Fruit fly (Drosophila melanogaster): ENCODE results near the gene slp2.

The slp2 gene

DNA sequence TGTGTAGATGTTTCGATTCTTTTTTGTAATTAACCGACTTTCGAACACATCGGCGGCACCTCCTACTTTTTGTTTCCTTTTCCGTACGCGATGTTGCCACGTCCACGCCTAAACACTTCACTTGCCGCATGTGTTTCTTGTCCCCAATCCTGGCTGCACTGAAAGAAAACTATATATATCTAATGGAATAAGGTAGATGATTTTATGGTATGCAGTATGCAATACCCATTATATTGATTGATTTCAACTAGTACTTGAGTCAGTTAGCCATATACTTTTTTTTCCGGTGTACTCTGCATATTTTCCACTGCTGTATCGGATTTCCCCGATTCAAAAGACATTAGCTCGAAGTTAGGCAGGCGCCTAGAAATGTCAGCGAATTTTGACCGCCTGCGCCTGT lies 17.7 kb upstream of the slp2 start (continued):
- TF ChIP-seq shn (GFP tag; optimal IDR thresholded peaks at IDR 0.05) (no peak), Optix (GFP tag; IDR thresholded peaks at IDR 0.05) (no peak), CG10366 (GFP tag; IDR thresholded peaks at IDR 0.05) (no peak), CG11398 (GFP tag; optimal IDR thresholded peaks at IDR 0.05) (no peak), Trl (optimal IDR thresholded peaks at IDR 0.05) (no peak), Trl (GFP tag; optimal IDR thresholded peaks at IDR 0.05) (no peak), CG9215 (GFP tag; IDR thresholded peaks at IDR 0.05) (no peak), h (optimal IDR thresholded peaks at IDR 0.05) (no peak), CG9817 (tag; optimal IDR thresholded peaks at IDR 0.05) (no peak), cg (GFP tag; optimal IDR thresholded peaks at IDR 0.05) (peak; percentile 4), CkIIα-i1 (GFP tag; IDR thresholded peaks at IDR 0.05) (no peak), PHDP (tag; optimal IDR thresholded peaks at IDR 0.05) (no peak), E2f2 (GFP tag; IDR thresholded peaks at IDR 0.05) (no peak), ranshi (GFP tag; IDR thresholded peaks at IDR 0.05) (no peak; the same call in 1 of the 2 replicates), lilli (GFP tag; optimal IDR thresholded peaks at IDR 0.05) (peak; percentile 12), pfk (GFP tag; optimal IDR thresholded peaks at IDR 0.05) (no peak), az2 (GFP tag; optimal IDR thresholded peaks at IDR 0.05) (peak; percentile 17), CG1024 (GFP tag; IDR thresholded peaks at IDR 0.05) (no peak), Elba2 (GFP tag; optimal IDR thresholded peaks at IDR 0.05) (no peak), Rx (GFP tag; IDR thresholded peaks at IDR 0.05) (no peak), scrt (GFP tag; optimal IDR thresholded peaks at IDR 0.05) (no peak), CG12659 (GFP tag; optimal IDR thresholded peaks at IDR 0.05) (no peak), z (GFP tag; IDR thresholded peaks at IDR 0.05) (no peak), br (optimal IDR thresholded peaks at IDR 0.05) (no peak), CG9727 (GFP tag; optimal IDR thresholded peaks at IDR 0.05) (peak; percentile 72), gt (GFP tag; IDR thresholded peaks at IDR 0.05) (no peak), gcm (GFP tag; optimal IDR thresholded peaks at IDR 0.05) (no peak), grau (tag; optimal IDR thresholded peaks at IDR 0.05) (peak; percentile 13), Med (GFP tag) (no peak), wdn (GFP tag; IDR thresholded peaks at IDR 0.05) (no peak), Awh (GFP tag; IDR thresholded peaks at IDR 0.05) (no peak), CG34422 (GFP tag; IDR thresholded peaks at IDR 0.05) (no peak), gce (GFP tag; IDR thresholded peaks at IDR 0.05) (no peak), Ada2b (GFP tag; IDR thresholded peaks at IDR 0.05) (no peak), Camta (GFP tag; optimal IDR thresholded peaks at IDR 0.05) (peak; percentile 3), row (GFP tag; IDR thresholded peaks at IDR 0.05) (peak; percentile 49; the same call in 2 of the 3 replicates), Asciz (GFP tag; optimal IDR thresholded peaks at IDR 0.05) (no peak), Lhr (GFP tag; optimal IDR thresholded peaks at IDR 0.05) (no peak), HmgZ (tag; optimal IDR thresholded peaks at IDR 0.05) (no peak), CG14050 (GFP tag; IDR thresholded peaks at IDR 0.05) (no peak), cas (GFP tag; IDR thresholded peaks at IDR 0.05) (no peak), CG7372 (GFP tag; IDR thresholded peaks at IDR 0.05) (no peak), sd (tag; optimal IDR thresholded peaks at IDR 0.05) (no peak), CG17328 (GFP tag; IDR thresholded peaks at IDR 0.05) (peak; percentile 48; the same call in 1 of the 2 replicates), CG11560 (tag; IDR thresholded peaks at IDR 0.05) (no peak), sisA (GFP tag; IDR thresholded peaks at IDR 0.05) (no peak), dysf (GFP tag; IDR thresholded peaks at IDR 0.05) (no peak), kni (GFP tag; optimal IDR thresholded peaks at IDR 0.05) (no peak), CG1602 (GFP tag; optimal IDR thresholded peaks at IDR 0.05) (no peak)
